Worm (Caenorhabditis elegans) whole organism, L3 larva: Measurements from ENCODE around the gene ins-13.

Experiments
- ama-1 ChIP-seq: fragments of 150-350 bp; optimal IDR thresholded peaks from 2 replicates; lab custom pipeline; 2018
- egl-27 ChIP-seq: sonication (generic microtip); optimal IDR thresholded peaks from 4 replicates; lab custom pipeline; 2017; ENCODE audit warnings: missing biosample characterization, missing genetic modification reagents, missing genetic modification characterization
- mdl-1 ChIP-seq: fragments of 150-350 bp; optimal IDR thresholded peaks from 2 replicates; lab custom pipeline; 2014; ENCODE audit warnings: missing biosample characterization, missing genetic modification characterization
- nhr-237 ChIP-seq: fragments of 150-350 bp; optimal IDR thresholded peaks from 2 replicates; lab custom pipeline; 2014; ENCODE audit warnings: missing biosample characterization, missing genetic modification characterization
- nhr-25 ChIP-seq: sonication (generic microtip); optimal IDR thresholded peaks from 2 replicates; lab custom pipeline; 2017; ENCODE audit warnings: missing biosample characterization, missing genetic modification characterization
- pha-4 ChIP-seq: fragments of 150-350 bp; optimal IDR thresholded peaks from 2 replicates; lab custom pipeline; 2014; ENCODE audit warnings: missing biosample characterization, missing genetic modification reagents, missing genetic modification characterization
- ztf-4 ChIP-seq: fragments of 150-350 bp; optimal IDR thresholded peaks from 2 replicates; lab custom pipeline; 2014; ENCODE audit warnings: missing biosample characterization, missing genetic modification characterization

DNA sequence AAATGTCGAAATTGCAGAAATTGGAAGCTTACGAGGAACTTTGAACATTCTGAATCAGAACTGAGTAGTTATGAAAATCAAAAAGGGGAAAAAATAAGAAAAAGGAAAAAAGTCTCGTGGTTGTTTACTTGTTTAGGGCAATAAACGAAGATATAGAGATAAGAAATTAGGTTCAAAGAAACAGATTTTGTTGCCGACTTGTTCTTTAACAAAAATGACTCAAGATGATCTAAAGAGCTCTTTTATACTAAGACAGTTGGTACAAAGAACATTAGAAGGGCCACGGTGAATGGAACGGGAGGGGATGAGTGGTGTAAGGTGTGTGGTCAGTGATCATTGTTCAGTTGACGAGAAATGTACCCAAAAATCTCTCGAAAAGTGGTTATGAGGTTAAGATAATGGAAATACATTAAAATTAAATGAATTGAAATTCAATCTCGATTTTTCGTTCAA lies 2.8 kb upstream of the ins-13 start, which contains the start of gene acdh-2:
- TF ChIP-seq mdl-1 (tag; lab: Kevin White, UChicago), result no peak
- no peak for TF ChIP-seq nhr-25
- no peak for TF ChIP-seq egl-27 (tag; lab: Kevin White, UChicago)
- no peak for TF ChIP-seq pha-4
- TF ChIP-seq ama-1 (lab: Kevin White, UChicago), result no peak
- TF ChIP-seq nhr-237 (tag; lab: Kevin White, UChicago), result no peak
- TF ChIP-seq ztf-4 (tag; lab: Kevin White, UChicago), result no peak
